Fruit fly (Drosophila melanogaster) whole organism, prepupa: ENCODE results near the gene Fign.

ENCODE experiments used
- CG1621 ChIP-seq: fragments of 200-800 bp; sonication (Bioruptor generic); optimal IDR thresholded peaks from 3 replicates; lab custom pipeline; 2018; ENCODE audit warnings: missing biosample characterization, mild to moderate bottlenecking, missing genetic modification characterization
- lz ChIP-seq: fragments of 200-800 bp; sonication (Bioruptor generic); optimal IDR thresholded peaks from 3 replicates; lab custom pipeline; 2016; ENCODE audit warnings: missing biosample characterization, missing genetic modification characterization
- vri ChIP-seq: fragments of 200-800 bp; sonication (Bioruptor generic); optimal IDR thresholded peaks from 3 replicates; lab custom pipeline; 2016; ENCODE audit warnings: missing biosample characterization, mild to moderate bottlenecking, missing genetic modification characterization

DNA sequence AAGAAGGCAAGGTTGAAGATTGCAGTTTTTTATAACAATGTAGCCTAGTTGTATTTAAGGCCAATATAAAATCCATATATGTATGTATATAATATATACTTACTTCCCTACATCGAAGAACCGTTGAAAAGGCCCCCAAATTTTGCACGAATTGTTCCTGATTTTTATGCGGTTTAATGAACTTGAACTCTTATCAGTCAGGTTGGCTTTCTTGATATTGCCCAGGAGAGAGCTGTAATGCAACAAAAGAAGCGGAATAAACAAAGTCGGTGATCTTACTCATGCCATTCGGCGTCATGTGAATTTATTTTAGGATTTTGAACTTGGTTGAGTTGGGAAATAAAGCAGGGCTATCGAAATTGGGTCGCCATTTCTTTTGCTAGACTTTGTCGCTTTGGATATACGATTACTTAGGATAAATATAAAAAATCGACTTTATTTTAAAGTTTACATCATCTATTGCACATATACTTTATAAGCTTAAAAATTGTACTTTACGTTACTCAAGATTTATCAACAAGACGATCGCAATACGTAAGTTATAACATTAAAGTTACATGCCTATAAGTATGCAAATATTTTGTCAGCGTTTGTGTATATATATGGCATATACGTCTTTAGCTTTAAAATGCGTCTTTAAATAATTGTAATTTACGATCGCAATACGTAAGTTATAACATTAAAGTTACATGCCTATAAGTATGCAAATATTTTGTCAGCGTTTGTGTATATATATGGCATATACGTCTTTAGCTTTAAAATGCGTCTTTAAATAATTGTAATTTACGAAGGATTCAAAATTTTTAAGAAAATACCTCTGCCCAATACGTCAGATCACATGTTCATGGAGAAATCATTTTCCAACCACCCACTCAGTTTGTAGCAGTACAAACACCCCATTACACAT is 37.4 kb upstream of the Fign start, which contains the start of gene CG8838:
- no peak for TF ChIP-seq lz (GFP tag; lab: Kevin White, UChicago)
- TF ChIP-seq vri (GFP tag; lab: Kevin White, UChicago), result peak; percentile 6
- no peak for TF ChIP-seq CG1621
